2 fruit fly cellular contexts compared by ENCODE assay signal in genomic region chrX:19585142-19585541, dm6.
A peak's percentile ranks its signal among the peaks of the same experiment; 100 is the strongest.
TF ChIP-seq lines count a peak whose summit lies in the region.

No protein-coding gene starts in this region.

- peak; percentile 81 to 83 for TF ChIP-seq CTCF in S2 (optimal IDR thresholded peaks at IDR 0.05; lab: Kevin White, UChicago)
- TF ChIP-seq CTCF in whole organism, embryonic (GFP tag; optimal IDR thresholded peaks at IDR 0.05; lab: Kevin White, UChicago), result peak; percentile 87

TF ChIP-seq in whole organism, embryonic, 481 proteins besides CTCF, POLR2A, EP300 and RAD21:
- TF ChIP-seq CG34422 (GFP tag; IDR thresholded peaks at IDR 0.05; lab: Robert Waterston, UW) (no peak), CG13775 (GFP tag; optimal IDR thresholded peaks at IDR 0.05; lab: Kevin White, UChicago) (no peak), stwl (tag; optimal IDR thresholded peaks at IDR 0.05; lab: Kevin White, UChicago) (no peak), Blimp-1 (GFP tag; optimal IDR thresholded peaks at IDR 0.05; lab: Kevin White, UChicago) (no peak), vfl (GFP tag; optimal IDR thresholded peaks at IDR 0.05; lab: Kevin White, UChicago) (no peak), onecut (GFP tag; IDR thresholded peaks at IDR 0.05; lab: Robert Waterston, UW) (no peak), CG30403 (GFP tag; optimal IDR thresholded peaks at IDR 0.05; lab: Kevin White, UChicago) (no peak), CG14710 (tag; optimal IDR thresholded peaks at IDR 0.05; lab: Kevin White, UChicago) (no peak), Dip3 (GFP tag; optimal IDR thresholded peaks at IDR 0.05; lab: Kevin White, UChicago) (no peak), Med (GFP tag; lab: Kevin White, UChicago) (no peak), zfh2 (GFP tag; optimal IDR thresholded peaks at IDR 0.05; lab: Kevin White, UChicago) (no peak), Ets65A (GFP tag; lab: Kevin White, UChicago) (no peak), Dip2 (GFP tag; IDR thresholded peaks at IDR 0.05; lab: Robert Waterston, UW) (no peak), CG31365 (tag; optimal IDR thresholded peaks at IDR 0.05; lab: Kevin White, UChicago) (no peak), CG17385 (GFP tag; optimal IDR thresholded peaks at IDR 0.05; lab: Kevin White, UChicago) (no peak)
